Fruit fly (Drosophila melanogaster) whole organism, prepupa: ENCODE data around the gene mamo.
A peak's percentile ranks its signal among the peaks of the same experiment; 100 is the strongest.

Source experiments
- Blimp-1 ChIP-seq: fragments of 200-800 bp; sonication (Bioruptor generic); optimal IDR thresholded peaks from 3 replicates; lab custom pipeline; 2017; ENCODE audit warnings: missing biosample characterization, missing genetic modification characterization, mild to moderate bottlenecking, moderate library complexity, missing genetic modification reagents
- CG10631 ChIP-seq: fragments of 200-800 bp; sonication (Bioruptor generic); optimal IDR thresholded peaks from 2 replicates; lab custom pipeline; 2016; ENCODE audit warnings: missing biosample characterization, missing genetic modification characterization
- CG10669 ChIP-seq: fragments of 200-800 bp; sonication (Bioruptor generic); optimal IDR thresholded peaks from 3 replicates; lab custom pipeline; 2018; ENCODE audit warnings: missing biosample characterization, mild to moderate bottlenecking, missing genetic modification characterization, moderate library complexity
- CG11902 ChIP-seq: fragments of 200-800 bp; sonication (Bioruptor generic); optimal IDR thresholded peaks from 3 replicates; lab custom pipeline; 2016; ENCODE audit warnings: missing biosample characterization, missing genetic modification characterization
- CG15336 ChIP-seq: fragments of 200-800 bp; sonication (Bioruptor generic); IDR thresholded peaks from 2 replicates; pipeline ENCODE4 v1.3.6; 2022; ENCODE audit warnings: missing biosample characterization, missing genetic modification characterization
- CG16779 ChIP-seq: fragments of 200-800 bp; sonication (Bioruptor generic); optimal IDR thresholded peaks from 3 replicates; lab custom pipeline; 2017; ENCODE audit warnings: missing biosample characterization, mild to moderate bottlenecking, missing genetic modification characterization
- CG3032 ChIP-seq: fragments of 200-800 bp; optimal IDR thresholded peaks from 2 replicates; lab custom pipeline; 2019; ENCODE audit warnings: missing biosample characterization, mild to moderate bottlenecking, missing genetic modification characterization, moderate library complexity
- CG31627 ChIP-seq: fragments of 200-800 bp; sonication (Bioruptor generic); optimal IDR thresholded peaks from 3 replicates; lab custom pipeline; 2016; ENCODE audit warnings: missing biosample characterization, missing genetic modification characterization
- CG32006 ChIP-seq: fragments of 200-800 bp; sonication (Bioruptor generic); optimal IDR thresholded peaks from 3 replicates; lab custom pipeline; 2017; ENCODE audit warnings: missing biosample characterization, mild to moderate bottlenecking, missing genetic modification characterization
- CG3919 ChIP-seq: fragments of 200-800 bp; sonication (Bioruptor generic); optimal IDR thresholded peaks from 3 replicates; lab custom pipeline; 2016; ENCODE audit warnings: missing biosample characterization, missing genetic modification characterization
- CG6854 ChIP-seq: fragments of 200-800 bp; sonication (Bioruptor generic); optimal IDR thresholded peaks from 2 replicates; lab custom pipeline; 2017; ENCODE audit warnings: missing biosample characterization, mild to moderate bottlenecking, missing genetic modification characterization
- CG8119 ChIP-seq: fragments of 200-800 bp; sonication (Bioruptor generic); IDR thresholded peaks from 3 replicates; pipeline ENCODE4 v1.3.6; 2022; ENCODE audit warnings: missing biosample characterization, missing genetic modification characterization
- CG8319 ChIP-seq: fragments of 200-800 bp; sonication (Bioruptor generic); optimal IDR thresholded peaks from 3 replicates; lab custom pipeline; 2016; ENCODE audit warnings: missing biosample characterization, missing genetic modification characterization
- CG8632 ChIP-seq: fragments of 200-800 bp; sonication (Bioruptor generic); optimal IDR thresholded peaks from 3 replicates; lab custom pipeline; 2016; ENCODE audit warnings: missing biosample characterization, missing genetic modification characterization
- Eip75B ChIP-seq: fragments of 200-800 bp; sonication (Bioruptor generic); optimal IDR thresholded peaks from 3 replicates; lab custom pipeline; 2016; ENCODE audit warnings: missing biosample characterization, missing genetic modification characterization
- Eip78C ChIP-seq: fragments of 200-800 bp; sonication (Bioruptor generic); peaks from one replicate; lab custom pipeline; 2016; ENCODE audit warnings: missing biosample characterization, missing genetic modification characterization
- Eip93F ChIP-seq: fragments of 200-800 bp; sonication (Bioruptor generic); optimal IDR thresholded peaks from 2 replicates; lab custom pipeline; 2016; ENCODE audit warnings: missing biosample characterization, mild to moderate bottlenecking, missing genetic modification characterization
- Gug ChIP-seq: fragments of 200-800 bp; sonication (Bioruptor generic); IDR thresholded peaks from 2 replicates; pipeline ENCODE4 v1.3.6; 2022; ENCODE audit warnings: missing biosample characterization, missing genetic modification characterization
- Hr38 ChIP-seq: sonication (Bioruptor generic); optimal IDR thresholded peaks from 2 replicates; lab custom pipeline; 2016; ENCODE audit warnings: missing biosample characterization, missing genetic modification characterization
- Hr39 ChIP-seq: fragments of 200-800 bp; sonication (Bioruptor generic); optimal IDR thresholded peaks from 2 replicates; lab custom pipeline; 2016; ENCODE audit warnings: missing biosample characterization, missing genetic modification characterization
- Hr4 ChIP-seq: fragments of 200-800 bp; sonication (Bioruptor generic); optimal IDR thresholded peaks from 3 replicates; lab custom pipeline; 2016; ENCODE audit warnings: missing biosample characterization, missing genetic modification characterization
- Met ChIP-seq: fragments of 200-800 bp; sonication (Bioruptor generic); optimal IDR thresholded peaks from 3 replicates; lab custom pipeline; 2016; ENCODE audit warnings: missing biosample characterization, missing genetic modification characterization
- OdsH ChIP-seq: fragments of 200-800 bp; sonication (Bioruptor generic); optimal IDR thresholded peaks from 3 replicates; lab custom pipeline; 2016; ENCODE audit warnings: missing biosample characterization, missing genetic modification characterization
- Smox ChIP-seq: fragments of 200-800 bp; sonication (Bioruptor generic); optimal IDR thresholded peaks from 3 replicates; lab custom pipeline; 2016; ENCODE audit warnings: missing biosample characterization, missing genetic modification characterization
- Sox102F ChIP-seq: fragments of 200-800 bp; sonication (Bioruptor generic); optimal IDR thresholded peaks from 2 replicates; lab custom pipeline; 2016; ENCODE audit warnings: missing biosample characterization, mild to moderate bottlenecking, missing genetic modification characterization
- Sox14 ChIP-seq: fragments of 200-800 bp; sonication (Bioruptor generic); optimal IDR thresholded peaks from 3 replicates; lab custom pipeline; 2016; ENCODE audit warnings: missing biosample characterization, missing genetic modification characterization
- achi ChIP-seq: fragments of 200-800 bp; sonication (Bioruptor generic); optimal IDR thresholded peaks from 3 replicates; lab custom pipeline; 2016; ENCODE audit warnings: missing biosample characterization, missing genetic modification characterization
- acj6 ChIP-seq: fragments of 200-800 bp; sonication (Bioruptor generic); optimal IDR thresholded peaks from 3 replicates; lab custom pipeline; 2016; ENCODE audit warnings: missing biosample characterization, missing genetic modification characterization
- cyc ChIP-seq: fragments of 200-800 bp; sonication (Bioruptor generic); optimal IDR thresholded peaks from 3 replicates; lab custom pipeline; 2016; ENCODE audit warnings: missing biosample characterization, missing genetic modification characterization
- dac ChIP-seq: fragments of 200-800 bp; sonication (Bioruptor generic); optimal IDR thresholded peaks from 2 replicates; lab custom pipeline; 2017; ENCODE audit warnings: missing biosample characterization, mild to moderate bottlenecking, missing genetic modification characterization
- dsx ChIP-seq: fragments of 200-800 bp; optimal IDR thresholded peaks from 3 replicates; lab custom pipeline; 2019; ENCODE audit warnings: missing biosample characterization, mild to moderate bottlenecking, missing genetic modification characterization, moderate library complexity; ENCODE audit not compliant: poor library complexity, severe bottlenecking
- eg ChIP-seq: fragments of 200-800 bp; sonication (Bioruptor generic); IDR thresholded peaks from 3 replicates; pipeline ENCODE4 v1.3.6; 2022; ENCODE audit warnings: missing biosample characterization, missing genetic modification characterization
- fd59A ChIP-seq: fragments of 200-800 bp; sonication (Bioruptor generic); optimal IDR thresholded peaks from 2 replicates; lab custom pipeline; 2017; ENCODE audit warnings: missing biosample characterization, mild to moderate bottlenecking, missing genetic modification characterization, missing genetic modification reagents
- fd85E ChIP-seq: fragments of 200-800 bp; sonication (Bioruptor generic); optimal IDR thresholded peaks from 3 replicates; lab custom pipeline; 2016; ENCODE audit warnings: missing biosample characterization, missing genetic modification characterization
- fkh ChIP-seq: fragments of 200-800 bp; sonication (Bioruptor generic); optimal IDR thresholded peaks from 3 replicates; lab custom pipeline; 2017; ENCODE audit warnings: missing biosample characterization, mild to moderate bottlenecking, missing genetic modification characterization, moderate library complexity
- lz ChIP-seq: fragments of 200-800 bp; sonication (Bioruptor generic); optimal IDR thresholded peaks from 3 replicates; lab custom pipeline; 2016; ENCODE audit warnings: missing biosample characterization, missing genetic modification characterization
- net ChIP-seq: fragments of 200-800 bp; sonication (Bioruptor generic); optimal IDR thresholded peaks from 3 replicates; lab custom pipeline; 2016; ENCODE audit warnings: missing biosample characterization, missing genetic modification characterization
- pdm3 ChIP-seq: fragments of 200-800 bp; sonication (Bioruptor generic); optimal IDR thresholded peaks from 3 replicates; lab custom pipeline; 2016; ENCODE audit warnings: missing biosample characterization, missing genetic modification characterization
- salr ChIP-seq, 2 experiments: fragments of 200-800 bp; sonication (Bioruptor generic); optimal IDR thresholded peaks; 3 replicates each; lab custom pipeline; 2016 to 2018; ENCODE audit warnings: missing biosample characterization in 2 of 2, missing genetic modification characterization in 2 of 2, mild to moderate bottlenecking in 1 of 2
- spab ChIP-seq: fragments of 200-800 bp; sonication (Bioruptor generic); optimal IDR thresholded peaks from 2 replicates; lab custom pipeline; 2017; ENCODE audit warnings: missing biosample characterization, mild to moderate bottlenecking, missing genetic modification characterization, missing genetic modification reagents
- ss ChIP-seq, 2 experiments: fragments of 200-800 bp; sonication (Bioruptor generic); optimal IDR thresholded peaks; 2 replicates in 1 of 2; 3 replicates in 1 of 2; lab custom pipeline; 2017 to 2018; ENCODE audit warnings: mild to moderate bottlenecking in 2 of 2, missing biosample characterization in 2 of 2, missing genetic modification characterization in 2 of 2, moderate library complexity in 1 of 2
- svp ChIP-seq: fragments of 200-800 bp; sonication (Bioruptor generic); peaks from one replicate; lab custom pipeline; 2016; ENCODE audit warnings: missing biosample characterization, missing genetic modification characterization
- topi ChIP-seq: fragments of 200-800 bp; sonication (Bioruptor generic); optimal IDR thresholded peaks from 3 replicates; lab custom pipeline; 2016; ENCODE audit warnings: missing biosample characterization, missing genetic modification characterization
- vri ChIP-seq: fragments of 200-800 bp; sonication (Bioruptor generic); optimal IDR thresholded peaks from 3 replicates; lab custom pipeline; 2016; ENCODE audit warnings: missing biosample characterization, mild to moderate bottlenecking, missing genetic modification characterization

The mamo gene

DNA sequence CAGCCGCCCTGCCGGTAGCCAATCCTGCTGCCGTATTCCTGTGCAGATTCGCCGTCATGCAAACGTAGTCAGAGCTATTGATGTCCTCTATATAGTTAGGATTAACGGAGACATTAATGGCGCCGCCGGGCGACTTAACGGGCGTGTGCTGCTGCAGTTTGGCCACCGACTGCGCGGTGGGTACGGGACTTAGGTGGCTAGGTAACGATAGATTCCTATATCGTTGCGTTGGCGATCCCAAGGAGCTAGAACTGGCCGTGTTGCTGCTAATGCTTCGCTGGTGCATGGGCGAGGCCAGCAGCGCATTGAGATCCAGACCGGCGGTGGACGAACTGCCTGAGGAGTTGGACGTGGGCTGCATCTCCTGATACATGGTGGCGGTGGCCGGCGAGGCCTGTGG lies 161.5 kb downstream of the mamo start:
- TF ChIP-seq CG15336 (GFP tag; lab: Robert Waterston, UW) (no peak), Hr4 (GFP tag; lab: Kevin White, UChicago) (no peak), Sox14 (GFP tag; lab: Kevin White, UChicago) (no peak), cyc (GFP tag; lab: Kevin White, UChicago) (no peak), Eip78C (no peak), eg (GFP tag; lab: Robert Waterston, UW) (no peak), svp (GFP tag; lab: Kevin White, UChicago) (no peak), Eip75B (GFP tag; lab: Kevin White, UChicago) (no peak), fd59A (GFP tag; lab: Kevin White, UChicago) (no peak), CG8119 (GFP tag; lab: Robert Waterston, UW) (no peak), CG31627 (GFP tag; lab: Kevin White, UChicago) (no peak), OdsH (no peak), spab (GFP tag; lab: Kevin White, UChicago) (no peak), lz (GFP tag; lab: Kevin White, UChicago) (no peak)
- TF ChIP-seq, all 60 proteins: peak for 0

dm6 chrX:13822753-13823152 lies 167.6 kb downstream of the mamo start, which contains the start of gene Nup93-1:
TSS of gene Nup93-1 (plus strand) at chrX:13822826.
- TF ChIP-seq CG8632 (GFP tag; lab: Kevin White, UChicago), result no peak
- no peak for TF ChIP-seq CG6854 (GFP tag; lab: Kevin White, UChicago)
- no peak for TF ChIP-seq net (GFP tag; lab: Kevin White, UChicago)
- TF ChIP-seq fd59A (GFP tag; lab: Kevin White, UChicago), result no peak
- TF ChIP-seq CG11902 (GFP tag; lab: Kevin White, UChicago), result no peak
- TF ChIP-seq Gug (GFP tag; lab: Robert Waterston, UW), result no peak
- no peak for TF ChIP-seq Met (GFP tag; lab: Kevin White, UChicago)
- no peak for TF ChIP-seq achi (GFP tag; lab: Kevin White, UChicago)
- TF ChIP-seq dac (GFP tag; lab: Kevin White, UChicago), result no peak
- no peak for TF ChIP-seq topi (GFP tag; lab: Kevin White, UChicago)
- TF ChIP-seq Eip78C, result no peak
- TF ChIP-seq fkh, result no peak
- no peak for TF ChIP-seq CG3032 (tag; lab: Kevin White, UChicago)
- no peak for TF ChIP-seq Eip93F

DNA sequence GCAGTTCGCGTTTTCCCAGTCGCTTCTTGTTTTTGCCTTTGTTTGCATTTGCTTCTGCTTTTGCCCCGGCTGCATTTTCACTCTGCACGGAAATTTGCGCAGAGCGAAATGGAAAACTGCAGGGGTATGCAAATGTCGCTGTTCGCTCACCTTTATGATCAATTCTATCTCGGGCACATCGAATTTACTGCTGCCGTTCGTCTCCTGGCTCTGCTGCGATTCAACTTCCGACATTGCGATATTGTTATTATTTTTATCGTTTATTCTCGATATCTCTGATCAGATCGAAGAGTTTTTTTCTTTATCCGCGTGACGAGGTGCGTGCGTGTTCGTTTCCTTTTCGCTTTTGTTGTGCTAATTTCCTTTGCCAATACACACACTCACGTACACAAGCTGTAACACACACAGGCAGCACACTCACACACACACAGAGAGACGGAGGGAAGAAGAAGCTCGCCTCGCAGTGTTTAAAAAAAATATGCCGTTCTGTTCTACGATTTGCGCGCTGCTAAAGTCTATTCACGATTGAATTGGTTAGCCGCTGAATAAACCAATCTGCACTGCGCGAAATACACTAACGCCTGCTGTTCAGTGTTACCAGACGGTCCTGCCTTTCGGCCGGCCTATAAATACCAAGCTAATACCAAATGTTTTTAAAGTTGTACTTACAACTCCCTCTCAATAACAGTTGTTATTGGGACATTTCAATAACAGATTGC lies 168.4 kb downstream of the mamo start, which contains the start of gene Clic:
Clic (minus strand) TSS at position 533 of the 719 bp plus-strand sequence.
- TF ChIP-seq Blimp-1 (GFP tag; lab: Kevin White, UChicago) (no peak), Sox14 (GFP tag; lab: Kevin White, UChicago) (peak; percentile 45), salr (GFP tag; optimal IDR thresholded peaks at IDR 0.05; lab: Kevin White, UChicago) (no peak), CG11902 (GFP tag; lab: Kevin White, UChicago) (no peak), CG10631 (GFP tag; lab: Kevin White, UChicago) (no peak), net (GFP tag; lab: Kevin White, UChicago) (no peak), fkh (no peak), eg (GFP tag; lab: Robert Waterston, UW) (peak; percentile 58; the same call in 1 of the 3 replicates), CG10669 (GFP tag; lab: Kevin White, UChicago) (no peak), dsx (GFP tag; lab: Kevin White, UChicago) (peak; percentile 13), vri (GFP tag; lab: Kevin White, UChicago) (peak; percentile 58), lz (GFP tag; lab: Kevin White, UChicago) (no peak), Sox102F (GFP tag; lab: Kevin White, UChicago) (no peak), ss (GFP tag; optimal IDR thresholded peaks at IDR 0.05; lab: Kevin White, UChicago) (peak in 1 of 2 experiments; percentile 65), fd85E (GFP tag; lab: Kevin White, UChicago) (no peak), pdm3 (no peak), Hr39 (no peak), CG32006 (GFP tag; lab: Kevin White, UChicago) (no peak), CG16779 (tag; lab: Kevin White, UChicago) (no peak), acj6 (GFP tag; lab: Kevin White, UChicago) (no peak), svp (GFP tag; lab: Kevin White, UChicago) (no peak), Gug (GFP tag; lab: Robert Waterston, UW) (no peak), spab (GFP tag; lab: Kevin White, UChicago) (no peak), CG6854 (GFP tag; lab: Kevin White, UChicago) (peak; percentile 73), Met (GFP tag; lab: Kevin White, UChicago) (no peak), Hr38 (GFP tag; lab: Kevin White, UChicago) (no peak), dac (GFP tag; lab: Kevin White, UChicago) (no peak), achi (GFP tag; lab: Kevin White, UChicago) (no peak), CG15336 (GFP tag; lab: Robert Waterston, UW) (no peak), Eip75B (GFP tag; lab: Kevin White, UChicago) (no peak), CG3919 (GFP tag; lab: Kevin White, UChicago) (no peak), Smox (no peak), Hr4 (GFP tag; lab: Kevin White, UChicago) (no peak), CG8319 (no peak)
